Worm (Caenorhabditis elegans): ENCODE results near the gene C48B4.9.
A peak's percentile ranks its signal among the peaks of the same experiment; 100 is the strongest.

C48B4.9 gene

ce11 chrIII:9546016-9546659 lies 17.0 kb downstream of the C48B4.9 start, which contains the start of gene unc-16 (continued):
- TF ChIP-seq mdl-1 (tag; optimal IDR thresholded peaks at IDR 0.05) (peak; percentile 64 to 91), unc-39 (tag; optimal IDR thresholded peaks at IDR 0.05) (no peak)

ce11 chrIII:9544820-9545219 lies 18.3 kb downstream of the C48B4.9 start, which contains the start of gene ZK1098.12:
Gene ZK1098.12, plus strand, starts transcription at chrIII:9545120.
- no peak for TF ChIP-seq unc-62 (GFP tag; optimal IDR thresholded peaks at IDR 0.05)
- TF ChIP-seq mdl-1 (tag; optimal IDR thresholded peaks at IDR 0.05), result no peak
- TF ChIP-seq lsy-2 (tag; optimal IDR thresholded peaks at IDR 0.05), result peak in 1 of 2 experiments; percentile 14
- no peak for TF ChIP-seq blmp-1 (tag; optimal IDR thresholded peaks at IDR 0.05; ENCODE audit: insufficient read depth)

DNA sequence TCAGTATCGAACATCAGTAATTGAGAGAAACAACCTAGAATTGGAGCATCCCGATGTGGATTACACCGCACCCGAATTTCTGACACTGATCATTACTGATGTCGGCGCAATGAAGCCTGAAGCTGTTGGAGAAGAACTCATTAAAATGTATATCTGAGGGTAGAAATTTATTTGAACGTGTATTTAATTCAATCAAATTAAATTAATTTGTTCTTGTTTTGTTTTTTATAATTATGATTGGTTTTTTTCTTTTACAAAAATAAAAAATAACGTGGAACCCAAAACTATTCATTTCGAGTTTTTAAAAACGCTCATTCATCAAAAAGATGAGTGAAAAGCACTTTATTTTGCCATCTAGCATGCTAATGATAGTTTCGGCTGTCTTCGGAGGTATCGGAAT lies 19.0 kb downstream of the C48B4.9 start, which contains the start of gene ZK1098.9:
Gene ZK1098.9 (plus strand): TSS at position 301 of the 400 bp plus-strand sequence.
- TF ChIP-seq ztf-4 (tag; optimal IDR thresholded peaks at IDR 0.05), result no peak
- TF ChIP-seq gmeb-1 (tag; optimal IDR thresholded peaks at IDR 0.05), result no peak

DNA sequence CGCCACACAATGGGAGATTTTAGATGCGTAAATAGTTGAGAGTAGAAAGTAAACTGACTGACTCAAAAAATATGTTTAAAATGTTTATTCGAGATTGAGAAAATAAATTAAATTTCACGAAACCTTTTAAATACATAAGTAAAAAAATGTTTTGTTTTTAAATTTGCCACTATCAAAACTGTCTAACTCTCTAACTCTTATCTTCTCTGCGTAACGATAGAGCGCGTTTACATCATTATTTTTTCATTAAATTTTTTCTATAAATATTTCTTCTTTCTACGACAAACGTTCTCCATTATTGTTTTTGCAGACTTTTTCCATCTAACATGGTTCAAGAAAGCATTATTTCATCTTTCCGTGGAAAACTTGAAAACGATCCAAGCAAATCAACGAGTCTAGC lies 20.3 kb downstream of the C48B4.9 start, which contains the start of gene eif-2Balpha:
Gene eif-2Balpha (plus strand): TSS at position 304 of the 400 bp plus-strand sequence.
- TF ChIP-seq crh-2 (tag; optimal IDR thresholded peaks at IDR 0.05), result peak; percentile 16
- peak; percentile 83 for TF ChIP-seq C34F6.9 (tag; optimal IDR thresholded peaks at IDR 0.05)
- TF ChIP-seq nhr-77 (tag; optimal IDR thresholded peaks at IDR 0.05), result no peak
- TF ChIP-seq F13H6.1 (tag; optimal IDR thresholded peaks at IDR 0.05), result no peak
- TF ChIP-seq egl-27 (tag; optimal IDR thresholded peaks at IDR 0.05), result no peak
- peak; percentile 51 for TF ChIP-seq gmeb-1 (tag; optimal IDR thresholded peaks at IDR 0.05)
- TF ChIP-seq ZK546.5 (tag; optimal IDR thresholded peaks at IDR 0.05), result no peak
- TF ChIP-seq lsy-2 (tag; optimal IDR thresholded peaks at IDR 0.05), result peak; percentile 32 to 83
- no peak for TF ChIP-seq ceh-16 (tag; optimal IDR thresholded peaks at IDR 0.05)
- peak; percentile 89 for TF ChIP-seq unc-55 (GFP tag; optimal IDR thresholded peaks at IDR 0.05)

DNA sequence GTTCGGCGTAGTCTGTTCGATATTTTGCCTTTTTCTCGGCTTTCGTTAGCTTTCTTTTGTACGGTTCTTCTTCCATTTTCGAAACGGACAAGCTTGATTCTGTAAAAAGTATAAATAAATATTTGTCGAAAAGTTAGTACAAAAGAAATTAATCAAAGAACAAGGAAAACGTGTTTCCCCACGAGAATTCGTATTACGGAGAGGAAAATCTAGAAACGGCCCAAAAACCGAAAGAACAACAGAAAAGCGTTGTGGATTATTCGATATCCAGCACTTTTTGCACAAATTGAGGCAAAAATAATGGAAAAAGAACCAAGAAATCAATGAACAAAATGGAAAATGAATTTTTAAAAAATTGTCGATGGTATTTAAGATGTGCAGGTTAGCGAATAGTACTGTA lies 20.9 kb downstream of the C48B4.9 start, which contains the start of gene mut-7:
Gene mut-7 (minus strand): TSS at position 101 of the 400 bp plus-strand sequence.
- no peak for TF ChIP-seq unc-55 (GFP tag; optimal IDR thresholded peaks at IDR 0.05)
- no peak for TF ChIP-seq nhr-6 (tag; optimal IDR thresholded peaks at IDR 0.05)
- TF ChIP-seq ztf-4 (tag; optimal IDR thresholded peaks at IDR 0.05), result no peak
- TF ChIP-seq ztf-1 (GFP tag; conservative IDR thresholded peaks at IDR 0.05), result no peak
- TF ChIP-seq unc-39 (tag; optimal IDR thresholded peaks at IDR 0.05), result no peak
- TF ChIP-seq Y55F3AM.14 (GFP tag; optimal IDR thresholded peaks at IDR 0.05), result no peak
- TF ChIP-seq gmeb-1 (tag; optimal IDR thresholded peaks at IDR 0.05), result no peak
- TF ChIP-seq ZK546.5 (tag; optimal IDR thresholded peaks at IDR 0.05), result no peak
- TF ChIP-seq crh-2 (tag; optimal IDR thresholded peaks at IDR 0.05), result no peak
- TF ChIP-seq lsy-2 (tag; optimal IDR thresholded peaks at IDR 0.05), result no peak
- TF ChIP-seq zag-1 (tag; optimal IDR thresholded peaks at IDR 0.05), result no peak

DNA sequence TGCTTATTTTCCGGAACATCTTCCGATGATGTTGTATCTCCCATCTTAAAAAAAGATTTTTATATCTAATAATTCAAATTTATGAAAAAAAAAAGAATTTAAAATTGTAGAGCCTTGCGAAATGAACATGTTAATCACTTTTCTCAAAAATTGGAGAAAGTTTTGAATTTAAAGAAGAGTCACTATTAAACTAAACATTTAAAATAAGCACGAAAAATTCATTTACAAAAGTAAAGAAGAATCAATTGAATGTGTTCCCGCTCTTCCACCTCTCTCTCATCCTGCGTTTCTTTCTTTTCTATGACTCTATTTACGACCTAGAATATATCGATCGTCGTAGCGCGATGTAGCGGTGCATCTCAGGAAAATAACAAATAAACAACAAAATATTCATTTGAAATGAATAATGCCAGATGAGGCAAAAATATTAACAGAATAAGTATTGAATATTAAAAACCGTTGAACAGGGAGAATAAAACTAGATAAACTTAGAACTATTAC lies 24.4 kb downstream of the C48B4.9 start, which contains the start of gene ZK1098.3:
Gene ZK1098.3 (minus strand): TSS at position 51 of the 501 bp plus-strand sequence.
- no peak for TF ChIP-seq mbf-1 (tag; optimal IDR thresholded peaks at IDR 0.05)
- TF ChIP-seq blmp-1 (tag; optimal IDR thresholded peaks at IDR 0.05; ENCODE audit: insufficient read depth), result no peak
- TF ChIP-seq Y55F3AM.14 (GFP tag; optimal IDR thresholded peaks at IDR 0.05), result no peak
- TF ChIP-seq nhr-129 (tag; optimal IDR thresholded peaks at IDR 0.05), result no peak
- TF ChIP-seq sma-3 (GFP tag; optimal IDR thresholded peaks at IDR 0.05), result no peak
- no peak for TF ChIP-seq lin-39 (tag; optimal IDR thresholded peaks at IDR 0.05)
- no peak for TF ChIP-seq ztf-4 (tag; optimal IDR thresholded peaks at IDR 0.05)
- TF ChIP-seq dmd-4 (tag; optimal IDR thresholded peaks at IDR 0.05), result no peak
- no peak for TF ChIP-seq nhr-21 (tag; optimal IDR thresholded peaks at IDR 0.05)
- TF ChIP-seq fos-1 (tag; optimal IDR thresholded peaks at IDR 0.05), result no peak
- no peak for TF ChIP-seq nhr-77 (tag; optimal IDR thresholded peaks at IDR 0.05)
- TF ChIP-seq C34F6.9 (tag; optimal IDR thresholded peaks at IDR 0.05), result peak; percentile 65
- TF ChIP-seq F13H6.1 (tag; optimal IDR thresholded peaks at IDR 0.05), result no peak
- no peak for TF ChIP-seq snpc-4 (tag; optimal IDR thresholded peaks at IDR 0.05)
- peak; percentile 16 for TF ChIP-seq lin-13 (GFP tag; optimal IDR thresholded peaks at IDR 0.05)
- TF ChIP-seq unc-39 (tag; optimal IDR thresholded peaks at IDR 0.05), result no peak
- TF ChIP-seq crh-2 (tag; optimal IDR thresholded peaks at IDR 0.05), result no peak
- peak; percentile 51 for TF ChIP-seq unc-55 (GFP tag; optimal IDR thresholded peaks at IDR 0.05)
- peak in 1 of 2 experiments; percentile 60 for TF ChIP-seq lsy-2 (tag; optimal IDR thresholded peaks at IDR 0.05)
- no peak for TF ChIP-seq sma-9 (GFP tag; optimal IDR thresholded peaks at IDR 0.05)
- TF ChIP-seq sma-9 (tag; optimal IDR thresholded peaks at IDR 0.05), result no peak
- no peak for TF ChIP-seq unc-62 (GFP tag; optimal IDR thresholded peaks at IDR 0.05)
- TF ChIP-seq R02D3.7 (tag; optimal IDR thresholded peaks at IDR 0.05), result no peak
- no peak for TF ChIP-seq ceh-82 (tag; optimal IDR thresholded peaks at IDR 0.05)
- no peak for TF ChIP-seq alr-1 (tag; optimal IDR thresholded peaks at IDR 0.05)
- TF ChIP-seq peb-1 (tag; optimal IDR thresholded peaks at IDR 0.05), result no peak
- no peak for TF ChIP-seq ama-1 (optimal IDR thresholded peaks at IDR 0.05)
- no peak for TF ChIP-seq ztf-11 (tag; optimal IDR thresholded peaks at IDR 0.05)
- TF ChIP-seq nhr-23 (tag; optimal IDR thresholded peaks at IDR 0.05), result no peak
- no peak for TF ChIP-seq ZK546.5 (tag; optimal IDR thresholded peaks at IDR 0.05)
- TF ChIP-seq nhr-12 (tag; optimal IDR thresholded peaks at IDR 0.05), result no peak
- TF ChIP-seq elt-3 (tag; optimal IDR thresholded peaks at IDR 0.05), result no peak
- TF ChIP-seq ztf-1 (GFP tag; conservative IDR thresholded peaks at IDR 0.05), result no peak
- no peak for TF ChIP-seq egl-27 (tag; optimal IDR thresholded peaks at IDR 0.05)
